Worm (Caenorhabditis elegans) whole organism, L2 larva: ENCODE results near the gene sdz-18.

ENCODE experiments used
- C34F6.9 ChIP-seq: fragments of 150-350 bp; optimal IDR thresholded peaks from 2 replicates; lab custom pipeline; 2014; ENCODE audit warnings: missing biosample characterization, missing genetic modification characterization
- F13H6.1 ChIP-seq: sonication (generic microtip); optimal IDR thresholded peaks from 2 replicates; lab custom pipeline; 2016; ENCODE audit warnings: missing genetic modification characterization, missing compliant biosample characterization
- R02D3.7 ChIP-seq: fragments of 150-350 bp; optimal IDR thresholded peaks from 2 replicates; lab custom pipeline; 2014; ENCODE audit warnings: missing biosample characterization, missing genetic modification characterization
- ZK546.5 ChIP-seq: sonication (generic microtip); optimal IDR thresholded peaks from 2 replicates; lab custom pipeline; 2017; ENCODE audit warnings: missing biosample characterization, missing genetic modification characterization
- aly-2 ChIP-seq: fragments of 150-350 bp; optimal IDR thresholded peaks from 2 replicates; lab custom pipeline; 2014; ENCODE audit warnings: missing biosample characterization, missing genetic modification characterization
- ama-1 ChIP-seq: fragments of 150-350 bp; optimal IDR thresholded peaks from 2 replicates; lab custom pipeline; 2018; ENCODE audit warnings: inconsistent platforms
- blmp-1 ChIP-seq: sonication (generic microtip); optimal IDR thresholded peaks from 2 replicates; lab custom pipeline; 2017; ENCODE audit warnings: missing genetic modification characterization, mild to moderate bottlenecking, missing compliant biosample characterization, antibody characterized with exemption, moderate library complexity; ENCODE audit not compliant: insufficient read depth
- ceh-16 ChIP-seq: fragments of 150-350 bp; optimal IDR thresholded peaks from 2 replicates; lab custom pipeline; 2014; ENCODE audit warnings: missing biosample characterization, missing genetic modification characterization
- ceh-82 ChIP-seq: fragments of 150-350 bp; optimal IDR thresholded peaks from 2 replicates; lab custom pipeline; 2014; ENCODE audit warnings: missing biosample characterization, missing genetic modification characterization
- dmd-4 ChIP-seq: sonication (generic microtip); optimal IDR thresholded peaks from 2 replicates; lab custom pipeline; 2017; ENCODE audit warnings: missing biosample characterization, missing genetic modification characterization
- egl-27 ChIP-seq: sonication (generic microtip); optimal IDR thresholded peaks from 3 replicates; lab custom pipeline; 2017; ENCODE audit warnings: missing biosample characterization, missing genetic modification reagents, missing genetic modification characterization
- fos-1 ChIP-seq: fragments of 150-350 bp; optimal IDR thresholded peaks from 2 replicates; lab custom pipeline; 2014; ENCODE audit warnings: missing biosample characterization, missing genetic modification characterization
- lin-11 ChIP-seq: fragments of 150-350 bp; sonication (generic microtip); optimal IDR thresholded peaks from 2 replicates; lab custom pipeline; 2014; ENCODE audit warnings: missing biosample characterization, missing genetic modification characterization, inconsistent platforms, mixed read lengths
- lin-13 ChIP-seq: fragments of 150-350 bp; optimal IDR thresholded peaks from 2 replicates; lab custom pipeline; 2014; ENCODE audit warnings: missing biosample characterization, missing genetic modification reagents, missing genetic modification characterization
- lin-39 ChIP-seq: fragments of 150-350 bp; optimal IDR thresholded peaks from 2 replicates; lab custom pipeline; 2014; ENCODE audit warnings: missing biosample characterization, missing genetic modification reagents, missing genetic modification characterization
- lsy-2 ChIP-seq, 2 experiments: fragments of 150-350 bp in 1 of 2; sonication (generic microtip) in 1 of 2; optimal IDR thresholded peaks; 2 replicates each; lab custom pipeline; 2014 to 2017; ENCODE audit warnings: missing biosample characterization in 2 of 2, missing genetic modification characterization in 2 of 2
- mab-5 ChIP-seq: fragments of 150-350 bp; optimal IDR thresholded peaks from 2 replicates; lab custom pipeline; 2014; ENCODE audit warnings: missing biosample characterization, missing genetic modification characterization
- mdl-1 ChIP-seq, 2 experiments: fragments of 150-350 bp in 1 of 2; sonication (generic microtip) in 1 of 2; optimal IDR thresholded peaks; 2 replicates each; lab custom pipeline; 2017; ENCODE audit warnings: missing biosample characterization in 2 of 2, missing genetic modification characterization in 2 of 2
- nhr-10 ChIP-seq: sonication (generic microtip); optimal IDR thresholded peaks from 2 replicates; lab custom pipeline; 2017; ENCODE audit warnings: missing biosample characterization, missing genetic modification characterization
- nhr-11 ChIP-seq: fragments of 150-350 bp; optimal IDR thresholded peaks from 2 replicates; lab custom pipeline; 2014; ENCODE audit warnings: missing biosample characterization, missing genetic modification characterization
- nhr-12 ChIP-seq: fragments of 150-350 bp; optimal IDR thresholded peaks from 2 replicates; lab custom pipeline; 2014; ENCODE audit warnings: missing biosample characterization, missing genetic modification characterization
- nhr-129 ChIP-seq: fragments of 150-350 bp; optimal IDR thresholded peaks from 2 replicates; lab custom pipeline; 2014; ENCODE audit warnings: missing biosample characterization, missing genetic modification characterization
- nhr-21 ChIP-seq: fragments of 150-350 bp; optimal IDR thresholded peaks from 2 replicates; lab custom pipeline; 2014; ENCODE audit warnings: missing biosample characterization, missing genetic modification characterization
- nhr-23 ChIP-seq: fragments of 150-350 bp; optimal IDR thresholded peaks from 2 replicates; lab custom pipeline; 2014; ENCODE audit warnings: missing biosample characterization, missing genetic modification reagents, missing genetic modification characterization
- nhr-237 ChIP-seq: fragments of 150-350 bp; optimal IDR thresholded peaks from 2 replicates; lab custom pipeline; 2014; ENCODE audit warnings: missing biosample characterization, missing genetic modification characterization
- nhr-25 ChIP-seq: fragments of 150-350 bp; sonication (generic microtip); optimal IDR thresholded peaks from 3 replicates; lab custom pipeline; 2014; ENCODE audit warnings: missing biosample characterization, missing genetic modification characterization
- nhr-77 ChIP-seq: fragments of 150-350 bp; optimal IDR thresholded peaks from 2 replicates; lab custom pipeline; 2014; ENCODE audit warnings: missing biosample characterization, missing genetic modification characterization
- peb-1 ChIP-seq: fragments of 150-350 bp; optimal IDR thresholded peaks from 2 replicates; lab custom pipeline; 2014; ENCODE audit warnings: missing biosample characterization, missing genetic modification characterization
- sem-4 ChIP-seq: fragments of 150-350 bp; optimal IDR thresholded peaks from 2 replicates; lab custom pipeline; 2014; ENCODE audit warnings: missing biosample characterization, missing genetic modification reagents, missing genetic modification characterization
- skn-1 ChIP-seq: sonication (generic microtip); optimal IDR thresholded peaks from 2 replicates; lab custom pipeline; 2017; ENCODE audit warnings: missing biosample characterization, missing genetic modification characterization
- sma-3 ChIP-seq: sonication (generic microtip); optimal IDR thresholded peaks from 2 replicates; lab custom pipeline; 2016; ENCODE audit warnings: missing genetic modification reagents, missing genetic modification characterization, missing compliant biosample characterization
- sma-9 ChIP-seq, 2 experiments: fragments of 150-350 bp in 1 of 2; sonication (generic microtip) in 1 of 2; optimal IDR thresholded peaks; 2 replicates each; lab custom pipeline; 2014 to 2016; ENCODE audit warnings: missing genetic modification characterization in 2 of 2, mild to moderate bottlenecking in 1 of 2, missing biosample characterization in 1 of 2, missing compliant biosample characterization in 1 of 2, missing genetic modification reagents in 1 of 2, moderate library complexity in 1 of 2
- unc-55 ChIP-seq: fragments of 150-350 bp; sonication (generic microtip); optimal IDR thresholded peaks from 3 replicates; lab custom pipeline; 2014; ENCODE audit warnings: missing biosample characterization, missing genetic modification reagents, missing genetic modification characterization
- unc-62 ChIP-seq: fragments of 150-350 bp; optimal IDR thresholded peaks from 2 replicates; lab custom pipeline; 2014; ENCODE audit warnings: missing biosample characterization, missing genetic modification reagents, missing genetic modification characterization
- zag-1 ChIP-seq: fragments of 150-350 bp; optimal IDR thresholded peaks from 2 replicates; lab custom pipeline; 2014; ENCODE audit warnings: missing biosample characterization, missing genetic modification characterization
- ztf-1 ChIP-seq: fragments of 200-800 bp; sonication (Bioruptor generic); conservative IDR thresholded peaks from 2 replicates; pipeline ENCODE4 v1.3.6; 2022; ENCODE audit warnings: missing genetic modification characterization, missing compliant biosample characterization

Gene sdz-18

ce11 chrII:1683742-1684141 lies 22.5 kb downstream of the sdz-18 start, which contains the start of gene fbxb-25:
Gene fbxb-25 (plus strand): TSS chrII:1684042.
- TF ChIP-seq ztf-1 (GFP tag; lab: Robert Waterston, UW) (no peak), nhr-10 (tag; lab: Kevin White, UChicago) (no peak), nhr-129 (tag; lab: Kevin White, UChicago) (no peak), egl-27 (tag; lab: Kevin White, UChicago) (no peak), sem-4 (tag; lab: Kevin White, UChicago) (no peak), peb-1 (tag; lab: Kevin White, UChicago) (no peak), zag-1 (tag; lab: Kevin White, UChicago) (no peak), lin-13 (no peak), nhr-11 (no peak), unc-62 (no peak), nhr-21 (tag; lab: Kevin White, UChicago) (no peak), skn-1 (tag; lab: Kevin White, UChicago) (no peak), lin-11 (no peak), ceh-82 (tag; lab: Kevin White, UChicago) (no peak), mdl-1 (tag; optimal IDR thresholded peaks at IDR 0.05; lab: Kevin White, UChicago) (no peak), nhr-237 (tag; lab: Kevin White, UChicago) (no peak), F13H6.1 (tag; lab: Kevin White, UChicago) (no peak), dmd-4 (tag; lab: Kevin White, UChicago) (no peak), nhr-77 (tag; lab: Kevin White, UChicago) (no peak), lsy-2 (tag; optimal IDR thresholded peaks at IDR 0.05; lab: Kevin White, UChicago) (no peak)

- no peak for TF ChIP-seq C34F6.9 (tag; lab: Kevin White, UChicago)
Measured at ce11 chrII:1682218-1682617, 24.1 kb downstream of the sdz-18 start, which contains the start of gene fbxb-26. Gene fbxb-26 (plus strand): TSS chrII:1682518.

- no peak for TF ChIP-seq ceh-16 (tag; lab: Kevin White, UChicago)
- no peak for TF ChIP-seq ZK546.5 (tag; lab: Kevin White, UChicago)
- TF ChIP-seq egl-27 (tag; lab: Kevin White, UChicago) = no peak
- TF ChIP-seq dmd-4 (tag; lab: Kevin White, UChicago) = no peak
- no peak for TF ChIP-seq nhr-77 (tag; lab: Kevin White, UChicago)
- no peak for TF ChIP-seq fos-1
- no peak for TF ChIP-seq ama-1
- TF ChIP-seq aly-2 = no peak
- no peak for TF ChIP-seq sem-4 (tag; lab: Kevin White, UChicago)
- no peak for TF ChIP-seq mdl-1 (tag; optimal IDR thresholded peaks at IDR 0.05; lab: Kevin White, UChicago)
- TF ChIP-seq blmp-1 (tag; lab: Kevin White, UChicago) = no peak
- TF ChIP-seq sma-9 (GFP tag; optimal IDR thresholded peaks at IDR 0.05; lab: Kevin White, UChicago) = no peak
- TF ChIP-seq sma-9 (tag; optimal IDR thresholded peaks at IDR 0.05; lab: Kevin White, UChicago) = no peak
- no peak for TF ChIP-seq nhr-21 (tag; lab: Kevin White, UChicago)
- TF ChIP-seq ztf-1 (GFP tag; lab: Robert Waterston, UW) = no peak
- no peak for TF ChIP-seq nhr-12
- no peak for TF ChIP-seq nhr-23 (tag; lab: Kevin White, UChicago)
- TF ChIP-seq lin-39 (tag; lab: Kevin White, UChicago) = no peak
Measured at ce11 chrII:1679081-1679480, 27.2 kb downstream of the sdz-18 start, which contains the start of gene irld-36. Gene irld-36 (plus strand): TSS chrII:1679381.

ce11 chrII:1676088-1676487 lies 30.2 kb downstream of the sdz-18 start, which contains the start of gene fbxb-17:
Gene fbxb-17 (plus strand): TSS chrII:1676388.
- no peak for TF ChIP-seq unc-62
- TF ChIP-seq nhr-23 (tag; lab: Kevin White, UChicago) = peak; percentile 1
- TF ChIP-seq nhr-21 (tag; lab: Kevin White, UChicago) = no peak
- no peak for TF ChIP-seq ama-1

ce11 chrII:1672673-1673072 lies 33.6 kb downstream of the sdz-18 start:
- TF ChIP-seq unc-55 (GFP tag; lab: Kevin White, UChicago) = no peak
- TF ChIP-seq R02D3.7 (tag; lab: Kevin White, UChicago) = no peak
- no peak for TF ChIP-seq lin-13
- TF ChIP-seq skn-1 (tag; lab: Kevin White, UChicago) = no peak
- TF ChIP-seq nhr-25 (tag; lab: Kevin White, UChicago) = no peak
- TF ChIP-seq ZK546.5 (tag; lab: Kevin White, UChicago) = no peak
- TF ChIP-seq sma-3 = no peak
- TF ChIP-seq mab-5 (tag; lab: Kevin White, UChicago) = no peak
- TF ChIP-seq ama-1 = no peak
- TF ChIP-seq dmd-4 (tag; lab: Kevin White, UChicago) = no peak
- TF ChIP-seq lsy-2 (tag; optimal IDR thresholded peaks at IDR 0.05; lab: Kevin White, UChicago) = no peak
